Fruit fly (Drosophila melanogaster) whole organism, wandering third instar larva: ENCODE measurements around the gene noi.

ENCODE experiments used
- CG32264 ChIP-seq: fragments of 200-800 bp; sonication (Bioruptor generic); optimal IDR thresholded peaks from 2 replicates; lab custom pipeline; 2016; ENCODE audit warnings: missing biosample characterization, missing genetic modification characterization
- CG9705 ChIP-seq: fragments of 200-800 bp; sonication (Bioruptor generic); optimal IDR thresholded peaks from 2 replicates; lab custom pipeline; 2018; ENCODE audit warnings: missing biosample characterization, mild to moderate bottlenecking, missing genetic modification characterization
- Dfd ChIP-seq: fragments of >200 bp; optimal IDR thresholded peaks from 2 replicates; lab custom pipeline; 2017; ENCODE audit warnings: missing biosample characterization, missing genetic modification characterization
- Dif ChIP-seq: fragments of 200-275, 200-300 bp; sonication (Bioruptor generic); optimal IDR thresholded peaks from 2 replicates; lab custom pipeline; 2018; ENCODE audit warnings: missing biosample characterization, missing genetic modification characterization; ENCODE audit not compliant: partially characterized antibody
- Hnf4 ChIP-seq: fragments of 200-800 bp; sonication (Bioruptor generic); optimal IDR thresholded peaks from 2 replicates; lab custom pipeline; 2016; ENCODE audit warnings: missing biosample characterization, mild to moderate bottlenecking, missing genetic modification characterization
- Hr78 ChIP-seq: fragments of >200 bp; optimal IDR thresholded peaks from 2 replicates; lab custom pipeline; 2017; ENCODE audit warnings: missing biosample characterization, missing genetic modification characterization
- Hr83 ChIP-seq: fragments of 200-300 bp; sonication (Bioruptor generic); optimal IDR thresholded peaks from 2 replicates; lab custom pipeline; 2016; ENCODE audit warnings: missing biosample characterization, mild to moderate bottlenecking, missing genetic modification characterization, moderate library complexity; ENCODE audit not compliant: poor library complexity, severe bottlenecking
- Jra ChIP-seq: sonication (Bioruptor generic); optimal IDR thresholded peaks from 2 replicates; lab custom pipeline; 2016; ENCODE audit warnings: missing biosample characterization, missing genetic modification characterization
- N ChIP-seq: fragments of >200 bp; optimal IDR thresholded peaks from 2 replicates; lab custom pipeline; 2018; ENCODE audit warnings: missing biosample characterization, missing external identifiers, missing genetic modification characterization
- OdsH ChIP-seq: fragments of 200-800 bp; sonication (Bioruptor generic); optimal IDR thresholded peaks from 2 replicates; lab custom pipeline; 2016; ENCODE audit warnings: missing biosample characterization, mild to moderate bottlenecking, missing genetic modification characterization
- Rel ChIP-seq, 2 experiments: fragments of 200-800 bp; sonication (Bioruptor generic) in 1 of 2; optimal IDR thresholded peaks; 2 replicates in 1 of 2; 3 replicates in 1 of 2; lab custom pipeline; 2016 to 2019; ENCODE audit warnings: mild to moderate bottlenecking in 2 of 2, missing biosample characterization in 2 of 2, missing genetic modification characterization in 2 of 2, moderate library complexity in 1 of 2
- Sp1 ChIP-seq: fragments of 200-800 bp; sonication (Bioruptor generic); optimal IDR thresholded peaks from 3 replicates; lab custom pipeline; 2019; ENCODE audit warnings: missing biosample characterization, mild to moderate bottlenecking, missing genetic modification characterization, moderate library complexity
- Vsx2 ChIP-seq: fragments of 200-300, 225-300 bp; sonication (Bioruptor generic); optimal IDR thresholded peaks from 2 replicates; lab custom pipeline; 2018; ENCODE audit warnings: missing biosample characterization, missing genetic modification characterization; ENCODE audit not compliant: partially characterized antibody
- br ChIP-seq: fragments of 200-800 bp; sonication (Bioruptor generic); optimal IDR thresholded peaks from 2 replicates; lab custom pipeline; 2016; ENCODE audit warnings: missing biosample characterization, missing genetic modification characterization
- dl ChIP-seq, 2 experiments: fragments of 175-275, 200-275 bp in 1 of 2; fragments of 200-275 bp in 1 of 2; sonication (Bioruptor generic); optimal IDR thresholded peaks; lab custom pipeline; 2018; ENCODE audit warnings: mild to moderate bottlenecking in 2 of 2, missing biosample characterization in 2 of 2, missing genetic modification characterization in 2 of 2, moderate library complexity in 2 of 2; ENCODE audit not compliant: partially characterized antibody in 2 of 2, insufficient read depth in 1 of 2
- dmrt93B ChIP-seq: fragments of 200-800 bp; sonication (Bioruptor generic); optimal IDR thresholded peaks from 2 replicates; lab custom pipeline; 2018; ENCODE audit warnings: missing biosample characterization, mild to moderate bottlenecking, missing genetic modification characterization
- dsf ChIP-seq: sonication (Bioruptor generic); optimal IDR thresholded peaks from 2 replicates; lab custom pipeline; 2016; ENCODE audit warnings: missing biosample characterization, missing genetic modification characterization, borderline replicate concordance
- ey ChIP-seq: fragments of 200-800 bp; sonication (Bioruptor generic); optimal IDR thresholded peaks from 2 replicates; lab custom pipeline; 2016; ENCODE audit warnings: missing biosample characterization, missing genetic modification characterization
- h ChIP-seq: fragments of 200-800 bp; sonication (Bioruptor generic); optimal IDR thresholded peaks from 3 replicates; lab custom pipeline; 2016; ENCODE audit warnings: missing biosample characterization, mild to moderate bottlenecking, missing genetic modification characterization
- jim ChIP-seq: fragments of 175-275, 200-325 bp; sonication (Bioruptor generic); optimal IDR thresholded peaks from 2 replicates; lab custom pipeline; 2016; ENCODE audit warnings: missing biosample characterization, mild to moderate bottlenecking, missing genetic modification characterization
- lola ChIP-seq: fragments of >200 bp; optimal IDR thresholded peaks from 2 replicates; lab custom pipeline; 2017; ENCODE audit warnings: missing biosample characterization, missing genetic modification characterization
- pan ChIP-seq: fragments of >200 bp; optimal IDR thresholded peaks from 2 replicates; lab custom pipeline; 2017
- psq ChIP-seq: fragments of 200-800 bp; sonication (Bioruptor generic); optimal IDR thresholded peaks from 3 replicates; lab custom pipeline; 2017; ENCODE audit warnings: missing biosample characterization, mild to moderate bottlenecking, missing genetic modification characterization, moderate library complexity
- sage ChIP-seq: fragments of 200-800 bp; sonication (Bioruptor generic); optimal IDR thresholded peaks from 2 replicates; lab custom pipeline; 2016; ENCODE audit warnings: missing biosample characterization, mild to moderate bottlenecking, missing genetic modification characterization
- sv ChIP-seq: fragments of 200-800 bp; sonication (Bioruptor generic); optimal IDR thresholded peaks from 3 replicates; lab custom pipeline; 2016; ENCODE audit warnings: missing biosample characterization, missing genetic modification characterization
- woc ChIP-seq: sonication (Bioruptor generic); optimal IDR thresholded peaks from 2 replicates; lab custom pipeline; 2016; ENCODE audit warnings: missing biosample characterization, mild to moderate bottlenecking, missing genetic modification characterization

Gene noi

dm6 chr3R:5564775-5565190 is 26.5 kb downstream of the noi start, which contains the start of the genes CG14671 and CG12746:
CG14671 (minus strand) TSS chr3R:5564815.
CG12746 (plus strand) TSS chr3R:5564865.
- TF ChIP-seq Rel (GFP tag; optimal IDR thresholded peaks at IDR 0.05; lab: Kevin White, UChicago) (no peak), Rel (tag; optimal IDR thresholded peaks at IDR 0.05; lab: Kevin White, UChicago) (peak; percentile 88), dmrt93B (no peak)

- TF ChIP-seq lola (GFP tag; lab: Kevin White, UChicago) (no peak), N (GFP tag; lab: Kevin White, UChicago) (no peak), sv (no peak), CG32264 (no peak), Hr78 (GFP tag; lab: Kevin White, UChicago) (no peak), dmrt93B (no peak), OdsH (GFP tag; lab: Kevin White, UChicago) (no peak), Rel (GFP tag; optimal IDR thresholded peaks at IDR 0.05; lab: Kevin White, UChicago) (no peak), Rel (tag; optimal IDR thresholded peaks at IDR 0.05; lab: Kevin White, UChicago) (peak; percentile 41)
Observed at dm6 chr3R:5563420-5563819, 27.8 kb downstream of the noi start, which contains the start of gene Pi4KIIalpha. Pi4KIIalpha (minus strand) TSS chr3R:5563652.

dm6 chr3R:5562956-5563355 is 28.3 kb downstream of the noi start:
- TF ChIP-seq dmrt93B (no peak), jim (GFP tag; lab: Kevin White, UChicago) (no peak)

- TF ChIP-seq sage (no peak), Sp1 (GFP tag; lab: Kevin White, UChicago) (no peak), dl (GFP tag; optimal IDR thresholded peaks at IDR 0.05; lab: Kevin White, UChicago; ENCODE audit: insufficient read depth in 1 of 2, partially characterized antibody in 2 of 2) (no peak), Dif (GFP tag; lab: Kevin White, UChicago) (peak; percentile 71), Vsx2 (GFP tag; lab: Kevin White, UChicago) (peak; percentile 91), Hr78 (GFP tag; lab: Kevin White, UChicago) (no peak), br (GFP tag; lab: Kevin White, UChicago) (no peak), N (GFP tag; lab: Kevin White, UChicago) (no peak), OdsH (GFP tag; lab: Kevin White, UChicago) (no peak)
Observed at dm6 chr3R:5554852-5555251, 36.4 kb downstream of the noi start, which contains the start of gene Snm1. Snm1 (plus strand) TSS chr3R:5555084.

- TF ChIP-seq Rel (GFP tag; optimal IDR thresholded peaks at IDR 0.05; lab: Kevin White, UChicago), result no peak
- no peak for TF ChIP-seq Rel (tag; optimal IDR thresholded peaks at IDR 0.05; lab: Kevin White, UChicago)
- no peak for TF ChIP-seq h (GFP tag; lab: Kevin White, UChicago)
- TF ChIP-seq dl (GFP tag; optimal IDR thresholded peaks at IDR 0.05; lab: Kevin White, UChicago; ENCODE audit: insufficient read depth in 1 of 2, partially characterized antibody in 2 of 2), result no peak
- TF ChIP-seq Jra (GFP tag; lab: Kevin White, UChicago), result no peak
- TF ChIP-seq ey (GFP tag; lab: Kevin White, UChicago), result no peak
- TF ChIP-seq lola (GFP tag; lab: Kevin White, UChicago), result no peak
- TF ChIP-seq Sp1 (GFP tag; lab: Kevin White, UChicago), result no peak
- no peak for TF ChIP-seq Vsx2 (GFP tag; lab: Kevin White, UChicago)
- no peak for TF ChIP-seq br (GFP tag; lab: Kevin White, UChicago)
- no peak for TF ChIP-seq Dfd
- TF ChIP-seq psq (GFP tag; lab: Kevin White, UChicago), result no peak
- TF ChIP-seq pan (lab: Kevin White, UChicago), result no peak
- TF ChIP-seq N (GFP tag; lab: Kevin White, UChicago), result no peak
- TF ChIP-seq dsf (GFP tag; lab: Kevin White, UChicago), result no peak
- no peak for TF ChIP-seq Hnf4 (GFP tag; lab: Kevin White, UChicago)
- no peak for TF ChIP-seq jim (GFP tag; lab: Kevin White, UChicago)
- no peak for TF ChIP-seq sage
- no peak for TF ChIP-seq CG9705 (GFP tag; lab: Kevin White, UChicago)
- TF ChIP-seq, all 38 proteins: peak for 0
Observed at dm6 chr3R:5554082-5554481, 37.2 kb downstream of the noi start, which contains the start of gene Pcmt. Pcmt (minus strand) TSS chr3R:5554316.

- TF ChIP-seq Hr78 (GFP tag; lab: Kevin White, UChicago), result no peak
- TF ChIP-seq Hr83, result no peak
- TF ChIP-seq woc, result no peak
- TF ChIP-seq dmrt93B, result no peak
Observed at dm6 chr3R:5551593-5551992, 39.7 kb downstream of the noi start.
